Fruit fly (Drosophila melanogaster): ENCODE measurements around the gene Pcyt2.

Gene Pcyt2

DNA sequence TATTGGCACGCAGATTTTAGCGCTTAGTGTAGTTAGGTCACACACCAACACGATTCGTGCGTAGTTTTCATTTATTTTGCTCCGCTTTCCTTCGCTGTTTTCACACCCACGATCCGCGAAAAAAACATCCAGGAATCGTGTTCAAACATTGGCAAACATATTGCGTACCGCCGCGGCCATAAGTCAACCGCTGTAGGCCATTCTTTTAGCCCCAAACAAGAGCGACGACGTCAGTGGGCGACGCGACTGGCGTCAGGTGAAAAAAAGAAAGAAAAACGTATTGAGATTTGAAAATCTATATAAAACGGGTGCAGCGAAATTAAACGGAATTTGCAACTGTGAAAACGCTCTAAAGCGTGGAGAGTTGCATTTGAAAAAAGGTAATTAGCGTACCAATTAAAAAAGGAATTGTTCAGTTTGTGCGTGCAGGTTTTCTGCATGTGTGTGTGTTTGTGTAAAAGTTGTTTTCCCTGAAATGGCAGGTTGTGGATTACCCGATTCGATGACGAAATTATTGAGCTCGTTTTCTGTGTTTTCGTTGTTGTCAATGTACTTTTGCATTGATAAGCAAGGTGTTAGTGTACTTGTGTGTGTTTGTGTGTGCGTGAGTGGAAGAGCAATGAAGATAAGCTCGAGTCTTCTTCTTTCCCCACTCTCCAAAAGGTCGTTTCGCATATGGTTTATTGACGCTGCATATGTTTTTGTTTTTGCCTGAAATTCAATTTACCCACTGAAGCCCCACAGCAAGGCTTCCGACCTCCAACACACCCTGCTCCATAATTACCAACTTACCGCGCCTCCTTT lies 16.1 kb downstream of the Pcyt2 start, which contains the start of gene Tmep:
TSS of gene Tmep (plus strand) at position 20 of the 804 bp plus-strand sequence.
- TF ChIP-seq h (optimal IDR thresholded peaks at IDR 0.05) (no peak), Sin3A (optimal IDR thresholded peaks at IDR 0.05) (no peak), insv (optimal IDR thresholded peaks at IDR 0.05) (no peak), psq (optimal IDR thresholded peaks at IDR 0.05) (no peak), ttk (optimal IDR thresholded peaks at IDR 0.05) (no peak), Myc (optimal IDR thresholded peaks at IDR 0.05) (no peak)

DNA sequence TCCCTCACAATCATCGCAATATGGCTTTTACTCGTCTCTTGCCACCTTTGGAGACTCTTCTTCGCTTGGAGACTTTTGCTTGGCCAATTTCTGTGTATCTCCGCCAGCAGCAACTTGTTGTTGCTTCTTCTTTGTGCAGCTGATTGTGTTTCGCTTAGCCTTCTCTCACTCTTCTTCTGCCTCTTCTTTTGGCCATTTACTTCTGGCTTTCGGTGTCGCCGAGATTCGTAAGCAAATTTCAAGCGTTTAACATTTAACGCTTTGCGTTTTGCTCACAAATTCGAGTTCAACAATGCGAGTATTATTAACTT lies 16.6 kb downstream of the Pcyt2 start:
- TF ChIP-seq insv (optimal IDR thresholded peaks at IDR 0.05) (no peak), Myc (optimal IDR thresholded peaks at IDR 0.05) (no peak), psq (optimal IDR thresholded peaks at IDR 0.05) (no peak), h (optimal IDR thresholded peaks at IDR 0.05) (no peak), ttk (optimal IDR thresholded peaks at IDR 0.05) (no peak), Sin3A (optimal IDR thresholded peaks at IDR 0.05) (no peak)

DNA sequence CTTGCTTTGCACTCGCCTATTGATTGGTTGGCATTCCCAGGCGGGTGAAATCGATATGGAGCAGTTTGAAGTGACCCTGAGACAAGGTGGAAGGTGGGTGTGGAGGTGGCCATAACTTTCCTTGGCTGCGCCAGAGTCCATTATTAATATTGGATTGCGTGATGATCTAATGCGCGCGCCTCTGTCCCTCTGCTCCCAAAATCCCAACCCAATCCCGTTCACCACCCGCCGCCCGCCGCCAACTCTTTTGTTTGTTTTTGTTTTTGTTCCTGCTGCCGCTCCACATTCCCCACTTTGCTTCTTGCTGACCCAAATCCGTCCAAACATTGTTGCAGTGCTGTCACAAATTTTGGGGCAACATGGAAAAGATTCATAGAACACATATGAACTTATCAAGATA lies 17.8 kb downstream of the Pcyt2 start:
- TF ChIP-seq Myc (optimal IDR thresholded peaks at IDR 0.05) (no peak), ttk (optimal IDR thresholded peaks at IDR 0.05) (no peak), Sin3A (optimal IDR thresholded peaks at IDR 0.05) (no peak), h (optimal IDR thresholded peaks at IDR 0.05) (no peak), psq (optimal IDR thresholded peaks at IDR 0.05) (no peak), insv (optimal IDR thresholded peaks at IDR 0.05) (no peak)

DNA sequence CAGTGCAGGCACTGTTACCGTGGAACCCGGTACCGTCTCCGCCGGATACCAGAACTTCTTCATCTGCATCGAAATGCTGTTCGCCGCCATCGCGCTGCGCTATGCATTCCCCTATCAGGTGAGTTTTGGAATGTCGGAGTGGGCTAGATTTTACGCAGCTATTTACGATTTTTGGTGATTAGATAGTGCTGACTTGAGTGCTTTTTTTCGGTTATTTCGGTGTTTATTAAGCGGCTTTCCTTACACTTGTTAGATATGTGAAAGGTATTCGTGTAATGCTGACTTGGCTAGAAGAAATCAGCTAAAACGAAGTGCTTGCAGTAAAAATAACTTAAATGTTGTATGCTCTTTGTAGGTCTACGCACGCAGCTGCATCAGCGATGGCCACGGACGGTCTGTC lies 19.9 kb downstream of the Pcyt2 start:
- TF ChIP-seq Myc (optimal IDR thresholded peaks at IDR 0.05): no peak

DNA sequence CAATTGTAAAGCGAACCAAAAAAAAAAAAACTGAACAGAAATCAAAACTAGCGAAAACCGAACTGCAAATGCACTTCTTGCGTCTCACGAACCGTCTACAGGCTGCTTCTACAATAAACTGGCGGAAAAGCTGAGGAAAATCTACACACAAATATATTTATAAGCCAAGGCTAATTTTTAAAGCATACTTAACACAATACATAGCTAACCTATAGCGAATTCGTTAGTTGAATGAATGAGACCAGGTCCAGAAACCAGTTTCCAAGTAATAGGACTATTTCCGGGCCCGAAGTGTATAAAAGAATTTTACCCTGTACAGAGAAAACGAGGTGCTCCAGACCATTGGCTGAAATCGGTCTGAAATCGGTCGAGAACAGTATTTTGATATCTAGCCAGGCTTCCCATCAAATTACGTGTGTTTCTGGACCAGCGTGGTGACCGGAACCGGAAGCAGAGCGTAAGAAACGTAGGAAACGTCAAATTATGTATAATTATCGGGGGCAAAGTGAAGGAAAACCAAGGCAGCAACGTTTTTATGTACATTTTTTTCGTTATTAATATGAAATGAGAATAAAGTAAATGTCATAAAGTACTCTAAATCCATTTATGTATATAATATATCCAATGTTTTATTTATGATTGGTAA lies 22.6 kb downstream of the Pcyt2 start:
- TF ChIP-seq h (optimal IDR thresholded peaks at IDR 0.05) (no peak), psq (optimal IDR thresholded peaks at IDR 0.05) (no peak), Myc (optimal IDR thresholded peaks at IDR 0.05) (no peak), ttk (optimal IDR thresholded peaks at IDR 0.05) (no peak)

DNA sequence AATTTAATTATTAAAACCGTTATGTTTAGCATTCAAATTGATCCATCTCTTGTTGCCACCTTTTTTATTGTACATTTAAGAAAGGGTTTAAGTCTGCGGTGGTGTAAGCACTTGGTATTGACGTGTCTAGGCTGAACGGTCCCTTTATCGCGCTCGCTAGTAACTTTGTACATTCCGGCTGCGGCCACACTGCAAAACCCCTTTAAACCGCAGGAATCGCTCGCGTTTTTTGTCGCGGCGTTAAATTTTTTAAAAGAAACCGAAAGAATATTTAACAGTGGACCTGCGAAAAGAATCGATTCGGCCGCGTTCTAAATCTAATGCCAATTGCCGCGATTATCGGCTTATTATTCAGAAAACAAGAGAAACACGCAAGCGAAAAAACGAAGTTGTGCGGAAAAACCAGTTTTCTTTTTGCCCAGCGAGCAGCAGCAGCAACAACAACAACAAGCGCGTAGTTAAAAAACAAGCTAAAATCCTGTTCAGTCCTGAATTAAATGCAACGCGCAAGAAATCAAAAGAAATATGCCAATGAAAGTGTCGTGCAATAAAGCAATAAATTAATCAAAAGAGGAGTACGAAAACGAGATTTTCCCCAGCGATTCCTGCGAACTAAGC lies 23.3 kb downstream of the Pcyt2 start, which contains the start of gene CG13917:
TSS of gene CG13917 (plus strand) at position 211 of the 618 bp plus-strand sequence.
- TF ChIP-seq h (optimal IDR thresholded peaks at IDR 0.05) (no peak), insv (optimal IDR thresholded peaks at IDR 0.05) (no peak), ttk (optimal IDR thresholded peaks at IDR 0.05) (no peak), Myc (optimal IDR thresholded peaks at IDR 0.05) (no peak), Sin3A (optimal IDR thresholded peaks at IDR 0.05) (no peak), psq (optimal IDR thresholded peaks at IDR 0.05) (no peak)

DNA sequence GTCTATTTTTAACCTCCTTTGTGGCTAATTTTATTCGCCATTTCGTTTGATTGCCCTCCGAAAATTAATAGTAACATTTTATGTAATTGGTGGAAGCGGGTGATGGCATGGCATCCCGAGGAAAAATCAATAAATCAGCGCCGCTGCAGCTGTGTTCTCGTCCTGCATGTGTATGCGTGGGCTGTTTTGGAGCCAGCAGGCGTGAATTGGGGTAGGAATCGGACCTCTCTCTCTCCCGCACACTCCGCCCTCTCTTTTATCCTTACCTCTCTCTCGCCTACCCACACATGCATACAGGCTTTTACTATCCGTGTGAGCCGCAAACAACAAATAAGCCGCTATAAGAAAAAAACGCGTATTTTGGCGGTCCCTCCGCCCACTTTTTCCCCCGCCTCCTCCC lies 24.0 kb downstream of the Pcyt2 start:
- TF ChIP-seq insv (optimal IDR thresholded peaks at IDR 0.05) (no peak), psq (optimal IDR thresholded peaks at IDR 0.05) (no peak), ttk (optimal IDR thresholded peaks at IDR 0.05) (no peak), h (optimal IDR thresholded peaks at IDR 0.05) (no peak), Myc (optimal IDR thresholded peaks at IDR 0.05) (no peak), Sin3A (optimal IDR thresholded peaks at IDR 0.05) (no peak)

DNA sequence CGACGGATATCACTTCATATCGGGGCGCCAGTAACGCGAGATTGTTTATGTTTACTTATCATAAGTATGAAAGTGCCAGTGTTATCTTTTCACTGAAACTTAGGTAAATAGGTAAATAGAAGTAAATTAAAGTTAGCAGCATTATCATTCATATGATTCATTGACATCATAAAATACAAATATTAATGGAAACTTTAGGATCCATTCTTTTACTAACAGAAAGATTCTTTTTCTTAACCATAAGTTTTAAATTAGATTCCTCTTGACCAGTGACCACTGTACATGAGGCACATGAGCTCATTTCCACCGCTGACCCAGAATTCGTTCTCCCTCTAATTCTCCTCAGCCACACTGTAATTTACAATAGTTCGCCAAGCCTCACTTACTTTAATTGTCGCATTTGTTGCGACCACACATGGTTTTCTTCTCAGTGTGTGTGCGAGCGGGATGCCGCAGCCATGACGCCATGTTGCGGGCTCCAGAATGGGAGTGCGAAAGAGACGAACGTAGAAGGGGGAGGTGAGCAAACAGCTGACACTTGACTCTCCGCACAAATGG lies 25.2 kb downstream of the Pcyt2 start:
- TF ChIP-seq Sin3A (optimal IDR thresholded peaks at IDR 0.05) (no peak), Myc (optimal IDR thresholded peaks at IDR 0.05) (no peak), ttk (optimal IDR thresholded peaks at IDR 0.05) (no peak), insv (optimal IDR thresholded peaks at IDR 0.05) (no peak), h (optimal IDR thresholded peaks at IDR 0.05) (no peak), psq (optimal IDR thresholded peaks at IDR 0.05) (no peak)

DNA sequence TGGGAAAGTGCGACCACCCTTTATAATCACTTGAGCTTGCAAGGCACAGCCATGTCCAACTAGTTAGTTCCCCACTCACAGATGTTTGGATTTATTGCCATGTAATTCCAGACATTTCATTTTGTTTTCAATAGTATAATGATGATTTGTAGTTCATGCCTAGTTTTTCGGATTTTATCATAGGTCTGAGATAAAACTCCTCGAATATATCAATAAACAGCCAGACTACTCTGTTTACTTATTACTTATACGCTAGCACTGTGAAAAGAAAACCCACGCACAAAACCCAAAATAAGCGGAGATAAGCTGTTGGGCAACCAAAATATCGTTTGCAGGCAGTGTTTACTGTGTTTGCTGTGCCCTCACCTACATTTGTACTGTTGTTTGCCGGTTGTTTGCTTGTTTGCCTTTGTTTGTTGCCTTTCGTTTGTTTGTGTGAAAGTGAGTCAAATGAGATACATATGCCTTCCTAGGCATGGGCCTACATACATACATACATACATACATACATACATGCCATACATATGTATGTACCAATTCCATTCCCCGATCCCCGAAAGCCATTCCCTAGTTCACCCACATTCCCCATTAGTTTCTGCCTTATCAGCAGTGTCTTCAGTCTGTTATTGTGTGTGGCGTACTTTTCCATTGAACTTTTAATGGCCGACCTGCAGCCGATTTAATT lies 26.0 kb downstream of the Pcyt2 start:
- TF ChIP-seq Myc (optimal IDR thresholded peaks at IDR 0.05): no peak
- no peak for TF ChIP-seq insv (optimal IDR thresholded peaks at IDR 0.05)
- no peak for TF ChIP-seq ttk (optimal IDR thresholded peaks at IDR 0.05)
- TF ChIP-seq h (optimal IDR thresholded peaks at IDR 0.05): no peak

DNA sequence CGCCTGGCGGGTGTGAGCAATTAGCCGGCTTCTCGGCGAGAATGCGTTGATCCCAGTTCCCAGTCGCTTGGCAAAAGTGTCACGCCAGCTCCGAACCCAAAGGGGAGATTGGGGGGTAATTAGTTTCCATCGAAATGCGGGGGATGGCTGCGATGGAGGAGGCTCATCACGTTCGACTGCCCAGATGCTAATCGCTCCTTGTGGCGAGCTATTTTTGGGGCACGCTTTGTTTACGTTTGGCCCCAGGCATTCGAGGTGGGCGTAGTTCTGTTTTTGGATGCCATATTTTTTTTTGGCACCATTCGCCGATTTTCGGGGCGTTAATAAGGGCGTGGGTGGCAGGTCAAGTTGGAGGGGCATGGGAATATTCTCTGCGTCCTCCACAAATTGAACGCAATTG lies 26.9 kb downstream of the Pcyt2 start:
- TF ChIP-seq h (optimal IDR thresholded peaks at IDR 0.05) (no peak), insv (optimal IDR thresholded peaks at IDR 0.05) (no peak)

DNA sequence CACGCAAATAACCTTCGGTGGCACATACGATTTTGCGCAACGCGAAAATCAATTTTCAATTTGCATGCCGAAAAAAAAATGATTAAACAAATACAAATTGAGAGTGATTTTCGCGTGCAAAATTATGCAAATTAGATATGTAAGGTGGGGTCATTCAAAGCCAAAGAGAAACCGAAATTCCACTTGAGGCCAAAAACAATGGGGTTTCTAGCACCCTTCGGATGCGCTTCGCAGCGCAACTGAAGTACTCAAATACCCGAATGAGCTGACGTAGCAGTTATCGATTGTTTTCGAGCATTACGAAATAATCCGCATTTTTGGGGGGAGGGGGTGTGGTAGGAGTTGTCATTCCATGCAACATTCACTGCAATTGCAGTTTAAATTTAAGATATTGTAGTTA lies 27.5 kb downstream of the Pcyt2 start:
- TF ChIP-seq psq (optimal IDR thresholded peaks at IDR 0.05) (no peak), Sin3A (optimal IDR thresholded peaks at IDR 0.05) (no peak), Myc (optimal IDR thresholded peaks at IDR 0.05) (no peak), insv (optimal IDR thresholded peaks at IDR 0.05) (no peak), h (optimal IDR thresholded peaks at IDR 0.05) (no peak), ttk (optimal IDR thresholded peaks at IDR 0.05) (no peak)

DNA sequence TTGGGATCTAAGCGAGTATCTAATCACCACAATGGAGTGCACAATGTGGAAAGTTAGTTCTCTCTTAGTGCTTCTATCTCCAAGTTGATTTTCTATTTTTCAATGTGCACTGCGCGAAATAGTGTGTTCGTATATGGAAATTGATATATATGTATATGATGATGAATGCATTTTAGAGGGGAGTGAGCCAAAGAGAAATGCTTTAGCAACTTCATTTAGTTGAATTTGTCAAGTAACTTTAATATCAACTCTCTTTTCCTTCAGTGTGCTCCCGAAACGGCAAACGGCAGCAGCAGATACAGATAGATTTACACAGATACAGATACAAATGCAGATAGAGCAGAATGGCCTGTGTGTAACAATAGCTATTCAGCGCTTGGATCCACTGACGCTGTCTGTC lies 30.7 kb downstream of the Pcyt2 start:
- TF ChIP-seq psq (optimal IDR thresholded peaks at IDR 0.05) (no peak), Myc (optimal IDR thresholded peaks at IDR 0.05) (no peak), h (optimal IDR thresholded peaks at IDR 0.05) (no peak), insv (optimal IDR thresholded peaks at IDR 0.05) (no peak), Sin3A (optimal IDR thresholded peaks at IDR 0.05) (no peak), ttk (optimal IDR thresholded peaks at IDR 0.05) (no peak)

Data from Kc167 (cell line).